Fruit fly (Drosophila melanogaster): ENCODE data around the gene CG5653.

DNA sequence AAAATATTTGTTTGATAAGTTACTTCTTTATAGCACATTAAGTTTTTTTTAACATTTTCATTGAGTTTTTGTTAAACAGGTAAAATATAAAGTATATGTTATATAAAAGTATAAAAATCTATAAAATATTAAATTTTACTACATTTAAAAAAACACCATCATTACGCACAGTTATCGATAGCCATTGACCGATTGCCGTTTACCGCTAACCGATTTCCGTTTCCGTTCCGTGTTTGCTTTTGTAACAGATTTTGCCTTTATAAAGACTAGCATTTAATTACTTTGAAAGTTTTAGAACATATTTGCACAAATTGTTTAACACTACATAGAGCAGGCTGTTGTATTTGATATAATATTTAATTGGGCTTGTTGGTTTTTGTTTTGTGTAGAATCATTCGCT, 26.5 kb downstream of the CG5653 start:
- TF ChIP-seq EcR (GFP tag; optimal IDR thresholded peaks at IDR 0.05) = no peak
- no peak for TF ChIP-seq usp (GFP tag; optimal IDR thresholded peaks at IDR 0.05)
- no peak for TF ChIP-seq CG8478 (optimal IDR thresholded peaks at IDR 0.05)
- no peak for TF ChIP-seq pan (optimal IDR thresholded peaks at IDR 0.05)
- no peak for TF ChIP-seq psq (optimal IDR thresholded peaks at IDR 0.05)
